Worm (Caenorhabditis elegans) whole organism, L2 larva: ENCODE data around the gene nduv-3.

Experiments
- C34F6.9 ChIP-seq: fragments of 150-350 bp; optimal IDR thresholded peaks from 2 replicates; lab custom pipeline; 2014; ENCODE audit warnings: missing biosample characterization, missing genetic modification characterization
- F13H6.1 ChIP-seq: sonication (generic microtip); optimal IDR thresholded peaks from 2 replicates; lab custom pipeline; 2016; ENCODE audit warnings: missing genetic modification characterization, missing compliant biosample characterization
- aly-2 ChIP-seq: fragments of 150-350 bp; optimal IDR thresholded peaks from 2 replicates; lab custom pipeline; 2014; ENCODE audit warnings: missing biosample characterization, missing genetic modification characterization
- ama-1 ChIP-seq: fragments of 150-350 bp; optimal IDR thresholded peaks from 2 replicates; lab custom pipeline; 2018; ENCODE audit warnings: inconsistent platforms
- ceh-16 ChIP-seq: fragments of 150-350 bp; optimal IDR thresholded peaks from 2 replicates; lab custom pipeline; 2014; ENCODE audit warnings: missing biosample characterization, missing genetic modification characterization
- ceh-82 ChIP-seq: fragments of 150-350 bp; optimal IDR thresholded peaks from 2 replicates; lab custom pipeline; 2014; ENCODE audit warnings: missing biosample characterization, missing genetic modification characterization
- crh-2 ChIP-seq: sonication (generic microtip); optimal IDR thresholded peaks from 2 replicates; lab custom pipeline; 2017; ENCODE audit warnings: missing biosample characterization, missing genetic modification characterization
- dmd-4 ChIP-seq: sonication (generic microtip); optimal IDR thresholded peaks from 2 replicates; lab custom pipeline; 2017; ENCODE audit warnings: missing biosample characterization, missing genetic modification characterization
- elt-1 ChIP-seq: fragments of 150-350 bp; optimal IDR thresholded peaks from 2 replicates; lab custom pipeline; 2014; ENCODE audit warnings: missing biosample characterization, missing genetic modification characterization
- gmeb-1 ChIP-seq: fragments of 150-350 bp; optimal IDR thresholded peaks from 2 replicates; lab custom pipeline; 2014; ENCODE audit warnings: missing biosample characterization, missing genetic modification characterization
- lin-11 ChIP-seq: fragments of 150-350 bp; sonication (generic microtip); optimal IDR thresholded peaks from 2 replicates; lab custom pipeline; 2014; ENCODE audit warnings: missing biosample characterization, missing genetic modification characterization, inconsistent platforms, mixed read lengths
- lin-13 ChIP-seq: fragments of 150-350 bp; optimal IDR thresholded peaks from 2 replicates; lab custom pipeline; 2014; ENCODE audit warnings: missing biosample characterization, missing genetic modification reagents, missing genetic modification characterization
- lsy-2 ChIP-seq, 2 experiments: fragments of 150-350 bp in 1 of 2; sonication (generic microtip) in 1 of 2; optimal IDR thresholded peaks; 2 replicates each; lab custom pipeline; 2014 to 2017; ENCODE audit warnings: missing biosample characterization in 2 of 2, missing genetic modification characterization in 2 of 2
- mbf-1 ChIP-seq: sonication (generic microtip); optimal IDR thresholded peaks from 2 replicates; lab custom pipeline; 2017; ENCODE audit warnings: missing biosample characterization, missing genetic modification characterization
- nhr-10 ChIP-seq: sonication (generic microtip); optimal IDR thresholded peaks from 2 replicates; lab custom pipeline; 2017; ENCODE audit warnings: missing biosample characterization, missing genetic modification characterization
- nhr-11 ChIP-seq: fragments of 150-350 bp; optimal IDR thresholded peaks from 2 replicates; lab custom pipeline; 2014; ENCODE audit warnings: missing biosample characterization, missing genetic modification characterization
- nhr-12 ChIP-seq: fragments of 150-350 bp; optimal IDR thresholded peaks from 2 replicates; lab custom pipeline; 2014; ENCODE audit warnings: missing biosample characterization, missing genetic modification characterization
- nhr-129 ChIP-seq: fragments of 150-350 bp; optimal IDR thresholded peaks from 2 replicates; lab custom pipeline; 2014; ENCODE audit warnings: missing biosample characterization, missing genetic modification characterization
- nhr-21 ChIP-seq: fragments of 150-350 bp; optimal IDR thresholded peaks from 2 replicates; lab custom pipeline; 2014; ENCODE audit warnings: missing biosample characterization, missing genetic modification characterization
- nhr-237 ChIP-seq: fragments of 150-350 bp; optimal IDR thresholded peaks from 2 replicates; lab custom pipeline; 2014; ENCODE audit warnings: missing biosample characterization, missing genetic modification characterization
- nhr-77 ChIP-seq: fragments of 150-350 bp; optimal IDR thresholded peaks from 2 replicates; lab custom pipeline; 2014; ENCODE audit warnings: missing biosample characterization, missing genetic modification characterization
- peb-1 ChIP-seq: fragments of 150-350 bp; optimal IDR thresholded peaks from 2 replicates; lab custom pipeline; 2014; ENCODE audit warnings: missing biosample characterization, missing genetic modification characterization
- skn-1 ChIP-seq: sonication (generic microtip); optimal IDR thresholded peaks from 2 replicates; lab custom pipeline; 2017; ENCODE audit warnings: missing biosample characterization, missing genetic modification characterization
- sma-3 ChIP-seq: sonication (generic microtip); optimal IDR thresholded peaks from 2 replicates; lab custom pipeline; 2016; ENCODE audit warnings: missing genetic modification reagents, missing genetic modification characterization, missing compliant biosample characterization
- sma-9 ChIP-seq, 2 experiments: fragments of 150-350 bp in 1 of 2; sonication (generic microtip) in 1 of 2; optimal IDR thresholded peaks; 2 replicates each; lab custom pipeline; 2014 to 2016; ENCODE audit warnings: missing genetic modification characterization in 2 of 2, mild to moderate bottlenecking in 1 of 2, missing biosample characterization in 1 of 2, missing compliant biosample characterization in 1 of 2, missing genetic modification reagents in 1 of 2, moderate library complexity in 1 of 2
- snpc-4 ChIP-seq: fragments of 150-350 bp; optimal IDR thresholded peaks from 2 replicates; lab custom pipeline; 2014; ENCODE audit warnings: missing biosample characterization, missing genetic modification characterization
- unc-39 ChIP-seq: fragments of 150-350 bp; optimal IDR thresholded peaks from 2 replicates; lab custom pipeline; 2014; ENCODE audit warnings: missing biosample characterization, missing genetic modification characterization
- unc-55 ChIP-seq: fragments of 150-350 bp; sonication (generic microtip); optimal IDR thresholded peaks from 3 replicates; lab custom pipeline; 2014; ENCODE audit warnings: missing biosample characterization, missing genetic modification reagents, missing genetic modification characterization
- unc-62 ChIP-seq: fragments of 150-350 bp; optimal IDR thresholded peaks from 2 replicates; lab custom pipeline; 2014; ENCODE audit warnings: missing biosample characterization, missing genetic modification reagents, missing genetic modification characterization
- zag-1 ChIP-seq: fragments of 150-350 bp; optimal IDR thresholded peaks from 2 replicates; lab custom pipeline; 2014; ENCODE audit warnings: missing biosample characterization, missing genetic modification characterization
- ztf-1 ChIP-seq: fragments of 200-800 bp; sonication (Bioruptor generic); conservative IDR thresholded peaks from 2 replicates; pipeline ENCODE4 v1.3.6; 2022; ENCODE audit warnings: missing genetic modification characterization, missing compliant biosample characterization
- ztf-11 ChIP-seq: sonication (generic microtip); optimal IDR thresholded peaks from 2 replicates; lab custom pipeline; 2017; ENCODE audit warnings: missing biosample characterization, missing genetic modification characterization
- ztf-4 ChIP-seq: fragments of 150-350 bp; optimal IDR thresholded peaks from 2 replicates; lab custom pipeline; 2014; ENCODE audit warnings: missing biosample characterization, missing genetic modification characterization

Gene nduv-3

DNA sequence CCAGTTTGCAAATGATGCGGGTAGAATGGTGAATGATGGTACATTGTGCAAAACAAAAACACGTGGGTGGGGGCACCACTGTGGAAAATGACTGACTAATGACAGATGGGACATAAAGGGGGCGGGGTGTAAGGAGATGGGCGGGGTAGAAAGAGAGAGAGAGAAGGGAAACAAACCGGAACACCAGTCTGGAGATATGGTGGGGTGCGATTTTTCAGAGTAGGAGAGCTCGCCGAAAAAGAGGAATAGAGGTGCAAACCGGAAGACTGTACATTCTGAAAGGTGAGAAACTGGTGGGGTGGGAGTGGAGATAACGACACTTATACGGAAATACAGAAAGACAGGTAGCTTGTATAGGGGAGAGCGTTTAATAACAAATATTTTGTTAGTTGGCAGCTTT, 12.9 kb upstream of the nduv-3 start, which contains the start of gene ngn-1:
TSS of gene ngn-1 (minus strand) at position 101 of the 400 bp plus-strand sequence.
- TF ChIP-seq lin-11 (no peak), aly-2 (tag; lab: Kevin White, UChicago) (no peak), peb-1 (tag; lab: Kevin White, UChicago) (no peak), unc-55 (GFP tag; lab: Kevin White, UChicago) (no peak), lsy-2 (tag; optimal IDR thresholded peaks at IDR 0.05; lab: Kevin White, UChicago) (no peak), snpc-4 (no peak), skn-1 (tag; lab: Kevin White, UChicago) (no peak), crh-2 (tag; lab: Kevin White, UChicago) (no peak), ztf-4 (no peak), unc-62 (no peak), zag-1 (tag; lab: Kevin White, UChicago) (no peak)

DNA sequence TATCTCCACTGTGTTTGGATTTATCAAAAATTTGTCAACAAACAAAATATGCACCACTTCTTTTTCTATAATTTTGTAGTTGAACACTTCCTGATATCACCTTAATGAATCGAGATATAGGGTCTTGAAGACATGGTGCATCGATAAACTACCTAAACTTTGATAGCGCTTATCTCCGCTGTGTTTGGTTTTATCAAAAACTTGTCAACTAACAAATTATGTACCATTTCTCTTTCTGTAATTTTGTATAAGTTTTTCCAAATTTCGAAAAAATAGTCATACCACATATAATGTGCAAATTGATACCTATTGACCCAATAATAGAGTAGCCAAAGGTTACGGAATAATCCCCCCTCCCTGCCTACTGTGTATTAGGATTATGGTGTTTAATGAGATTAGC, 11.0 kb upstream of the nduv-3 start:
- TF ChIP-seq crh-2 (tag; lab: Kevin White, UChicago) (no peak), ceh-82 (tag; lab: Kevin White, UChicago) (no peak), ztf-1 (GFP tag; lab: Robert Waterston, UW) (no peak), dmd-4 (no peak), nhr-11 (tag; lab: Kevin White, UChicago) (no peak), elt-1 (tag; lab: Kevin White, UChicago) (no peak), nhr-21 (tag; lab: Kevin White, UChicago) (no peak), lin-13 (GFP tag; lab: Kevin White, UChicago) (no peak), ama-1 (lab: Kevin White, UChicago) (no peak), ztf-11 (no peak), unc-39 (tag; lab: Kevin White, UChicago) (no peak)

DNA sequence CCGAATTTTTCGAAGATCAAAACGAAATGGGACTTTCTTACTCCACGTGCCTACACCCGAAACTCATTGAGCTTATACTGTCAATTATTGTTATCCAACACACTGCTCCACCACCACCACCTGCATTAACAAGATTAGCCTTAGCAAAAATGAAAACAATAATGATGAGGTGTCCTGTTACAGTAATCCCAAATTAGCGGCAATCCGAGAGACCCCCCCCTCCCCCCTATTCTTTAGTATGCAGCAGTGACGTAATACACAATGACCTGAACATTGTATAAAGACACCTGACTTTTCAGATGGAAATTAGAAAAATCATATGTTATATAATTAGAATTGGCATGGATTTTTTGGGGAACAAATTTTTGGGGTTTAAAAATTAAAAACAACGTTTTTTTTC, 6.1 kb upstream of the nduv-3 start:
- TF ChIP-seq nhr-10 (tag; lab: Kevin White, UChicago) (no peak), lin-13 (GFP tag; lab: Kevin White, UChicago) (no peak)

DNA sequence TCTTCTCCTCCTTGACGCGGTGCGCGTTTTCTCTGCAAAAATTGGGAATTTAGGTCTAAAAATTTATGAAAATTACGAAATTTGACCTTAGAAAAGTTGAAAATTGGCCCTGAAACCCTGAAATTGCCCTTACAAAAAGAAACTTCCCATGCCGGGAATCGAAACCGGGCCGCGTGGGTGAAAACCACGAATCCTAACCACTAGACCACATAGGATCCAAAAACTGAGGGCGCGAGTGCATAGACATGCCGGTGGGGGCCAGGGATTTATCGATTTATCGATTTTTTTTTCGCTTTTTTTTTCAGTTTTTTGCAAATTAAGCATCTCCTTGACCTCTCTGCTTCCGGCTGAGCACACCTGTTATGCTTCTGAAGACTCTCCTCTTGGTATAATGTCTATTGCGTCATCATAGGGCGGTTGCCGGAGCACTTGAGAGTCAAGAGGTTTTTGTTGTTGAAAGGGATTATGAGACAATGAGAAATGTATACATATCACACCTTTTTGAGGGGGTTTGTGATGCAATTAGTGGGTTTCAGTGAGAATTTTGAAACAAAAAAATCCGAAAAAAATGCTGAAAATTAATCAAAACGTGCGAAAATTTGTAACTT, 1.3 kb upstream of the nduv-3 start:
- TF ChIP-seq ceh-16 (tag; lab: Kevin White, UChicago) (no peak), lin-13 (GFP tag; lab: Kevin White, UChicago) (peak; percentile 1), nhr-237 (tag; lab: Kevin White, UChicago) (no peak), mbf-1 (tag; lab: Kevin White, UChicago) (no peak), ama-1 (lab: Kevin White, UChicago) (no peak), F13H6.1 (tag; lab: Kevin White, UChicago) (peak; percentile 18), unc-55 (GFP tag; lab: Kevin White, UChicago) (peak; percentile 33), peb-1 (tag; lab: Kevin White, UChicago) (no peak), sma-3 (GFP tag; lab: Kevin White, UChicago) (peak; percentile 23), lin-11 (peak; percentile 22), nhr-129 (peak; percentile 45), nhr-12 (tag; lab: Kevin White, UChicago) (no peak), sma-9 (GFP tag; optimal IDR thresholded peaks at IDR 0.05; lab: Kevin White, UChicago) (peak; percentile 16), sma-9 (tag; optimal IDR thresholded peaks at IDR 0.05; lab: Kevin White, UChicago) (no peak), nhr-77 (tag; lab: Kevin White, UChicago) (no peak), gmeb-1 (tag; lab: Kevin White, UChicago) (peak; percentile 46), lsy-2 (tag; optimal IDR thresholded peaks at IDR 0.05; lab: Kevin White, UChicago) (peak; percentile 41 to 50), ztf-4 (no peak), elt-1 (tag; lab: Kevin White, UChicago) (no peak), C34F6.9 (tag; lab: Kevin White, UChicago) (peak; percentile 4), crh-2 (tag; lab: Kevin White, UChicago) (peak; percentile 17)
- TF ChIP-seq, all 48 proteins: peak for 11

DNA sequence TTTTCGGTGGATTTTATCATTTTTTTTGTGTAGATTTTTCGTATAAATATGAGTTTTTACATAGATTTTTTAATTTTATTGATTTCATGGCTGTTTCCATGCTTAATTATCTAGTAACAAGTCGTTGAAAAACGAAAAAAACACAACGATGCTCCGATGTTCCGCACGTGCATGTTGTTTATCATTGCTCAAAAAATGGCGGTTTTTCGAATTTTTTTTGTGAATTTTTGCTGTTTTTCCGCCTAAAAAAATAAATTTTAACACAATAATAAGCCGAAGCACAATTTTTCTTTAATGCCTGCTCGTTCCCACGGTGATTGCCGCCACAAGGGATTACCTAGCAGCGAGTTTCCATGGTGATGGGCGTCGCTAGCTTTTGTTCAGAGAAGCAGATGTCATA, 944 bp downstream of the nduv-3 start:
- TF ChIP-seq lin-11 = no peak
- peak; percentile 5 for TF ChIP-seq unc-55 (GFP tag; lab: Kevin White, UChicago)
